Fruit fly (Drosophila melanogaster) whole organism: ENCODE results near the gene Sf3b3.

Source experiments
- CG8478 ChIP-seq: fragments of >200 bp; optimal IDR thresholded peaks from 2 replicates; lab custom pipeline; 2018; ENCODE audit warnings: inconsistent platforms
- Dll ChIP-seq: fragments of >200 bp; optimal IDR thresholded peaks from 2 replicates; lab custom pipeline; 2017
- EcR ChIP-seq, 2 experiments: fragments of >200 bp; optimal IDR thresholded peaks; 2 replicates each; lab custom pipeline; 2017; ENCODE audit warnings: missing biosample characterization in 2 of 2, missing genetic modification characterization in 2 of 2, missing genetic modification reagents in 2 of 2
- pan ChIP-seq: fragments of >200 bp; optimal IDR thresholded peaks from 2 replicates; lab custom pipeline; 2017
- psq ChIP-seq: fragments of >200 bp; optimal IDR thresholded peaks from 2 replicates; lab custom pipeline; 2017
- usp ChIP-seq: fragments of >200 bp; optimal IDR thresholded peaks from 2 replicates; lab custom pipeline; 2017; ENCODE audit warnings: missing biosample characterization, missing genetic modification characterization, mixed read lengths

Gene Sf3b3

DNA sequence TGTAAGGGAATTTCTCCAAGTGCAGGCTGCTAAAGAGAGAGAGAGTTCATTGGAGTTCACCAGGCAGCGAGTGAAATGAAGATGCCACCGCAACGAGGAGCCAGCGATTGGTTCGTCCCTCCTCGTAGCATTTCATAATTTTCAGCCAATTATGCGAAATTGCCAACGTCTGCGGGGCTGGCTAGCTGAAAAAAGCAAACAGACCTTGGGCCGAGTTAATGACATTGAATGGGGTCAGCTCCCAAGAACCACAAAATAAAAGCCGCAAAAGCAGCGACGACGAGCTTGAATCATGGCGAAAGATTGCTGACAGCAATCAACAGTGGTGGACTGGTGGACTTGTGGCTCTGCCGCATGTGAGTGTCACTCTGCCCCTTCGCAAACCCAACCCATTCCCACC is 9.6 kb downstream of the Sf3b3 start:
- TF ChIP-seq CG8478 (lab: Kevin White, UChicago) (no peak), pan (lab: Kevin White, UChicago) (no peak), psq (lab: Kevin White, UChicago) (no peak), EcR (GFP tag; optimal IDR thresholded peaks at IDR 0.05; lab: Kevin White, UChicago) (no peak), usp (GFP tag; lab: Kevin White, UChicago) (no peak), Dll (lab: Kevin White, UChicago) (no peak)

DNA sequence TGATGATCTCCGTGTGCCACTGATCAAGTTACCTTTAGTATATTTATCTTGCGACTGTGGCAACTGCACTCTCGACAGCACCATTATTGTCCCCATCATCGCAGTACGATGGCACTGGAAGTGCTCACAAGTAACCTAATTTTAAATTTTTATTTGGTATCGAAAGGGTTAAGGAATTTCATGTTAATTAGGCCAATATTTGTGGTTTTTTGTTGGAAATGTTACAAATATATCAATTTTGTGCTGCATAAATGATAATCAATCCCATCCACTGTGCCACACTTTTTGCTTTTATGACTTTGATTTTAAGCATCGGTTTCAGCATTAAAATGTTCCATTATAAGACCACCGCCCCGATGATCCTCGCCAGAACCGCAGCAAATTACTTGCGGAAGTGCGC is 10.6 kb downstream of the Sf3b3 start:
- TF ChIP-seq CG8478 (lab: Kevin White, UChicago) (no peak), EcR (GFP tag; optimal IDR thresholded peaks at IDR 0.05; lab: Kevin White, UChicago) (no peak), Dll (lab: Kevin White, UChicago) (no peak), usp (GFP tag; lab: Kevin White, UChicago) (no peak), psq (lab: Kevin White, UChicago) (no peak), pan (lab: Kevin White, UChicago) (no peak)

DNA sequence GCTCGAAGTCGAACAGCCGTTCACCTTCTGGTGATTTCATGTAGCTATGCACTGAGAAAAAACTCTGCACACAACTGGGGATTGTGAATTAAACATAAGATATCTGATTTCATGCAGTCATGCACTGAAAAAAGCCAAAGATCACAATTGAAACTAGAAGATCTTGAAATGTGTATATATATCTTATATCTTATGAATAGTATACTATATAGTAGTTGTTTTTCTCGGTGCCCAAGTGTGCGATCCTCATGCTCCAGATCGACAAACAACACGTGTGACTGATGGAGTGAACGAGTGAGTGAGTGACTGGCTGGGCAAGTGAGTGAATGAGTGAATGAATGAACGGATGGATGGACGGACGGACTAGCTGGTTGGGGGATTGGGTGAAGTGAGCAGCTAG is 11.2 kb downstream of the Sf3b3 start:
- TF ChIP-seq EcR (GFP tag; optimal IDR thresholded peaks at IDR 0.05; lab: Kevin White, UChicago) (no peak), usp (GFP tag; lab: Kevin White, UChicago) (no peak), pan (lab: Kevin White, UChicago) (no peak)

DNA sequence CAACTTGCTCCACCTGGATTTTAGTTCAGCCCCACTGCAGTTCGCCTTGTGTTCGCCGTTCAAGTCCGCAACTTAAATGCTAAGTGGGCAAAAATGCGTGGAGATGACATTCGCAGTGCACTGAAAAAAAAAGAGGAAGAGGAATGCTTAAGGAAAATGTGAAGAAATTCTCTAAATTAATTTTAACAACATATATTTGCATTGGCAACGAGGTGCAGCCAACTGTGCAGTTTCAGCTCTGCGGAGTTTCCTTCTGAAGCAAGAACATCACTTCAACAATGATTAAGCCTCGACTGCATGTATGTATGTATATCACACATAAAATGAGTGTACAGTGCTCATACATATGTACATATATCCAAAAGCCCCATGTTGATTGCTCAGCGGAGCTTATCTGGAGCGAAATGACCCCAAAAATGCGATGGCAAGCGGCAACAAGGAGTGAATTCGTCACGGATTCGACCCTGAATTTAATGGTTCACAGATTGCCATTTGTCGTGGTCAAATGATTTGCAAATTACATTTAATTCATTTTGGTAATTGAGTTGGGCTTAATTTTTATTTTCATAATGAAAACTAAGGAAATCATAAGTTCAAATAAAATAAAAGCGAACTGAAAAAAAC is 12.1 kb downstream of the Sf3b3 start:
- no peak for TF ChIP-seq CG8478 (lab: Kevin White, UChicago)

DNA sequence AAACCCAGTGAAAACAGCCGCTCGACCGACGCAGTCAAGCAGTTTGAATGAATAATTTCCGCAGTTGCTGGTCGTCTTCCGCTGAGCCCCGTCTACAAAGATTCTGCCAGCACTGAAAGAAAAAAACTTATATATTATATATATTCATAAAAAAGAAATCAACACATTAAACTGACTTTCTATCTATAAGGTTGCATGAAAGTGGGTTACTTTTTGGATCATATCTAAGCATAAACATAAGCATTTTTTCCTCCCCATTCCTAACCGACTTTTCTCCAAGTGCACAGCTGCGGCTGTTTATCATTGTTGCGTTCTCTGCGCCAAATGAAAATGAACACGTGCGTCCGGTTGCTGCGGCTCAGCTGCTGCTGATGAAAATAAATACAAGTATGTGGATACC is 12.9 kb downstream of the Sf3b3 start:
- no peak for TF ChIP-seq CG8478 (lab: Kevin White, UChicago)
- TF ChIP-seq EcR (GFP tag; optimal IDR thresholded peaks at IDR 0.05; lab: Kevin White, UChicago) = no peak

DNA sequence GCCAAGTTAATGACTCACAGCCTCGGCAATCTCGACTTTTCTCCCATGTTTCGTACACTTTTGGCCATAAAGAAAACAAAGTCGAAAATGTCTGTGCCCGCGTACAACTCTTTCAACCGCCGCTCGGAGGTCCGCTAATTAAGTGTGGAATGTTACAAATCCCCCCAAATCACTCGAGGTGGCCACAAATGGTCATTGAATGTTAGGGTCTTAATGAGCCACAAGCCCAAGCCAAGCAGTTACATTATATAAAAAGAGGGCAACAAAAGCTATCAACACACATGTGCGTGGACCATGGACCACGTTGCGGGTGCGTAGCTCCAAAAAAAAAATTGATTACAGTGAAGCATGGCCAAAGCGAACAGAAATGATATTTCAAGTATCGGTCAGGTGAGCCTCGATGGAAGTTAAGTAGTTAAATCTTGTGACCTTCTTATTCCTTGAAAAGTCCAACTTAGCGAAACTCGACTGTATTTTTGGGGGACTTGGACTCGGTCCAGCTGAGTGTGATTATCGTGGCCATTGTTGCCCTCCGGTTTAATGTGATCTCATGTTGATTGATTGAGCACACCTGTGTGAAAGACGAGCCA is 13.8 kb downstream of the Sf3b3 start:
- TF ChIP-seq CG8478 (lab: Kevin White, UChicago) (no peak), psq (lab: Kevin White, UChicago) (no peak), usp (GFP tag; lab: Kevin White, UChicago) (no peak), Dll (lab: Kevin White, UChicago) (no peak), EcR (GFP tag; optimal IDR thresholded peaks at IDR 0.05; lab: Kevin White, UChicago) (no peak), pan (lab: Kevin White, UChicago) (no peak)

DNA sequence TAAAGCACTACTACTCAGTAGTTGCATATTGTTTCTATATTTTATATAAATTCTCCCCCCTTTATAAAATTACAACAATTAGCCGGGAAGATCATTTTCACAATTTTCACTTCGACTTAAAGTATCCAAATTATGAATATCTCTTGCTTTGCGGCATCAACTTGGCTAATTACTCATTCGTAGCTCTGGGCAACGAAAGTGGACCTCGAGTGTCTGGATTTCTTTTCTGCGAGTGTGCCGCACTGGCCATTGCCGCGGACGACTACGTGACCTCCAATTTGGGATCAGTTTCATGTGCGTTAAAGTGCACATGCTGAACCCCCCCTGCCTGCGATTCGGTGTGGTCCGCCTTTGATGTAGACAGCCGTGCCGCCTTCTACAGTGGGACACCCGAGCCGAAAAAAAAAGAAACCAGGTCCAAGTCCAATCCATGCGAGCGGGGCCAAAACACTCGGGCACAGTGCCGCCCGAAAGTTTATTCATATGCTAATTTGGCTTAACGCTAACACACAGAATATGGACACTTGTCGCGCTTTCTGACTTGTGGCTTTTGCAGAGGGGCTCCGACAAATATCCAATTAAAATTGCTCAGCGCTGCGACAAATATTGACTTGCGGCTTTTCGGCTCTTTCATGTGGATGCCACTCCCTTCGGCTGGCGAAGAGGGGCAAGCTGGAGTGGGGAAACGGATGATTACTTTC is 14.6 kb downstream of the Sf3b3 start:
- TF ChIP-seq Dll (lab: Kevin White, UChicago) (no peak), CG8478 (lab: Kevin White, UChicago) (no peak)

DNA sequence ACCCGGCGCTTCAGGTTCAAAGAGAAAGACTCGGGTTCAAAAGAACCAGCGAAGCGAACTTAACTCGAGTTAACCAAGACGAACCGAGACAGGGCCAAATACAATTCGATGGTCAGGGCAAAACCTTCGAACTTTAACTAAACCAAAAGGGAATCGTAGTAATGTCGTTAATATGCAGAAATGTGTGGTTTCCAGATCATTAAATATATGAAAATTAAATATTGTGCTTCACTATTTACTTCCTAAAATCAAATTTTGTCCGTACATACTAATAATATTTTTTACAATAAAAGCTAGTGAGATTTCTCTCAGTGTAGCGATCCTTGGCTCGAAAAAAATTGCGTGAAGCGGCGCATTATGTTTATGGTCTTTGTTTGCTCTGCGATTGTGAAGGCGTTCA is 15.5 kb downstream of the Sf3b3 start:
- TF ChIP-seq EcR (GFP tag; optimal IDR thresholded peaks at IDR 0.05; lab: Kevin White, UChicago) (no peak), CG8478 (lab: Kevin White, UChicago) (no peak), psq (lab: Kevin White, UChicago) (no peak), pan (lab: Kevin White, UChicago) (no peak), Dll (lab: Kevin White, UChicago) (no peak), usp (GFP tag; lab: Kevin White, UChicago) (no peak)

DNA sequence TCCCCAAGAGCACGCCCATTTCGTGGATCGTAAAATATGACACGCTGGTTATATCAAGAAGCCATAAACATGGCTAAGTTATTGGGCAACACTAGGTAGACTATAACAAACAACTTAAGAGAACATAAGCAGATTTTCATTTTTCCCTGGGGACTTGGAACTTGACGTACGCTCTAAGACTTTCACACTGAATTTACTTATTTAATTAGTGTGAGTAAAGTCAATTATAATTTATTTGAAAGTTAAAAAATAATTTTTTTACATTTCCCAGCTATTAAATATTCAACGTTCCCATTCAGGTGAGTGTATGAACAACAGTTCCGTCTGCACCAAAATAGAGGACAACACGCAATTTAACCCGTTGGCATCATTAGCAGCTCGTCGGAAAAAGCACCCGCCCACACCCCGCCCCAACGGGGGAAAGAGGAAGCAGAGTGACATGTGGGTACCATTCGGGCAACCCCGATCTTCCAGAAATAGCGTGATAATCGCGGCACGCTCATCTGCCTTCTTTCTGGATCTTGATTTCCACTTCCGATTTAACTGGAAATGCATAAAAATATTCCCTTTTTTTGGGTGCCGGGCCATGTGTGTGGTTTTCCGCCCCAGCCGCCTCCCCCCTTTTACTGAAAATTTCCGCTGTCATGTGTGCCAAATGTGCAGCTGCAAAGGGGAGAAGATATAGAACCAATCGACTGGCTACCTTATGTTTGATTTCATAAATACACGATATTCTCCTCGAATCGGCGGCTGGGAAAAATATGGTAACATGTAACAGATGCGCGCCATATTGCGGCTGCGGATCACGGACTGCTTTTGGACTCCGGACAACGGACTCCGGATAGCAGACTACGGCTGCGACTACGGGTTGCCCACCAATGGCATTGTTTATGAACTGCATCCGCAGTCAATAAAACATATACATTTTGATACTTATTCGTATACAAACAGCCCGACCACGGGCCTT is 17.7 kb downstream of the Sf3b3 start:
- TF ChIP-seq EcR (GFP tag; optimal IDR thresholded peaks at IDR 0.05; lab: Kevin White, UChicago) = no peak

DNA sequence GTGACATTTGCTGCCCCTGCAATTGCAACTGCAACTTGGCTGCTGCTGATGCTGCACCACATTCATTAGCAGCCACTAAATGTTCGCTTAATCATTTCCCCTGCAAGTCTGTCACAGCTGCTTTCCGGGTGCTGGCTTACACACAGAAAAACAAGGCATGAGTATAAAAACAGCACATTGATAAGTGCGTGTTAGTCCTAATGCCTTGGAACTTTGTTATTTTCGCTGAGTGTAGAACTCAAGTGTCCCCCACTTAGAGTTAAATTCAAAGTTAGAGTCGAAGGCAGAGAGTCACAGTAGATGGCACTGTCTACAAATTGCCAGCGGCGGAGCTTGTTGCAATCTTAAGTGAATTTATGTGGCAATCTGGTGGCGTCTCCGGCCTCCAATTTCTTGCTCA is 19.3 kb downstream of the Sf3b3 start:
- no peak for TF ChIP-seq psq (lab: Kevin White, UChicago)
- no peak for TF ChIP-seq EcR (GFP tag; optimal IDR thresholded peaks at IDR 0.05; lab: Kevin White, UChicago)
- TF ChIP-seq usp (GFP tag; lab: Kevin White, UChicago) = no peak
- TF ChIP-seq pan (lab: Kevin White, UChicago) = no peak
- no peak for TF ChIP-seq Dll (lab: Kevin White, UChicago)
- no peak for TF ChIP-seq CG8478 (lab: Kevin White, UChicago)

DNA sequence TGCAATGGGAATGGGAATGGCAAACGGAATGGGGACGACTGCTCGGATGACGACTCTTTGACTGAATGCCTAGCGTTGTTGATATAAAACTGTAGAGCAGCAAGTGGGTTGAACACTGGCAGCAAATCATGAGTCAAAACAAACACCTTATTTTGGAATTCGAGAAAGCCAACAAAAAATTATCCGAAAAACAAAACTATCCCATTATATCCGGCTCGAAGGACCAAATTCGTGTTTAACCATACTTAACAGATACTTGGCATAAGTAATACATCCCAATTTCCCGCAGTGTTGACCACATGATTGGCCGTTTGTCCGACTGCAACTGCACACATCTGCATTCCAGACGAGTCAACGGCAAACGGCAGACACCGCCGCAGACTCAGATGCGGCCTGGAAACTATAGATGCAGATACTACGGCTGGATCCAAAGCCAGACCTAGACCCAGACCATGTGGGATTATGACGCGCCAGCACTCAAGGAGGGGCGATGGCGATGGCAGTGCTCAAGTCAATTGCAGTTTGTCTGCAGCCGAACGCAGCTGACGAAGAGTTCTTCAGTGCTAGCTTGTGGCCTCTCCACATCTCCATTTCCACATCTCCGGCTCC is 19.9 kb downstream of the Sf3b3 start:
- TF ChIP-seq CG8478 (lab: Kevin White, UChicago) (no peak), pan (lab: Kevin White, UChicago) (no peak), EcR (GFP tag; optimal IDR thresholded peaks at IDR 0.05; lab: Kevin White, UChicago) (no peak), Dll (lab: Kevin White, UChicago) (no peak), usp (GFP tag; lab: Kevin White, UChicago) (no peak), psq (lab: Kevin White, UChicago) (no peak)
